Worm (Caenorhabditis elegans): ENCODE data around the gene srh-15.

DNA sequence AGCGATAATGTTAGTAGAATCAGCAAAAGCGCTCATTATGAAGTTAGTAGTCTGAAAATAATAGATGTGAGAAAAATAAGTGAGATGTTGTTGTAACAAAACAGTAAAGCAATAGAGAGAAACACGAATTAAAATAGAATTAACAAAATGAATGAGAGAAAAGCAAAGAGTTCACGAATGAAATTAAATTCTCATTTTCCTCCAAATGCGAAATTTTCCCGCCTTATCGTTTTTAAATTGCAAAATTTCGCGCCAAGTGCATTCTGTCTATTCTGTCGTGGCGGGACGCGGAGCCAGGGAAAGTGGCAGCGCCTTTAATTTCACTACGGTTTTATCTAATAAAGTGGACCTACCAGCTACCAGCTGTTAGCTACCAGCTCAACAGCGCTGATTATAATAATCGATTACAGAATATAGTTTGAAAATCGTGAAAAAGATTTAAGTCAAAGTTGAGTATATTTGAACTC is 8.5 kb upstream of the srh-15 start, which contains the start of gene nasp-2:
- TF ChIP-seq hmg-4 (GFP tag; optimal IDR thresholded peaks at IDR 0.05) (no peak), ama-1 (optimal IDR thresholded peaks at IDR 0.05) (no peak), ceh-36 (tag; optimal IDR thresholded peaks at IDR 0.05) (no peak), hmbx-1 (tag; optimal IDR thresholded peaks at IDR 0.05) (no peak), flt-1 (GFP tag; IDR thresholded peaks at IDR 0.05) (no peak), scrt-1 (GFP tag; IDR thresholded peaks at IDR 0.05) (no peak)
